Fruit fly (Drosophila melanogaster): ENCODE results near the gene EAChm.

- TF ChIP-seq pan (optimal IDR thresholded peaks at IDR 0.05): no peak
- no peak for TF ChIP-seq br (GFP tag; optimal IDR thresholded peaks at IDR 0.05)
- no peak for TF ChIP-seq CG32264 (GFP tag; optimal IDR thresholded peaks at IDR 0.05)
- TF ChIP-seq Rel (GFP tag; optimal IDR thresholded peaks at IDR 0.05): no peak
- TF ChIP-seq Rel (tag; optimal IDR thresholded peaks at IDR 0.05): no peak
- TF ChIP-seq HLH106 (tag; optimal IDR thresholded peaks at IDR 0.05): peak; percentile 19
- TF ChIP-seq N (GFP tag; optimal IDR thresholded peaks at IDR 0.05): no peak
- TF ChIP-seq ey (GFP tag; optimal IDR thresholded peaks at IDR 0.05): no peak
- no peak for TF ChIP-seq h (GFP tag; optimal IDR thresholded peaks at IDR 0.05)
- no peak for TF ChIP-seq usp (GFP tag; optimal IDR thresholded peaks at IDR 0.05)
- no peak for TF ChIP-seq tai (GFP tag; optimal IDR thresholded peaks at IDR 0.05)
- no peak for TF ChIP-seq fru (GFP tag; optimal IDR thresholded peaks at IDR 0.05)
- no peak for TF ChIP-seq Vsx2 (GFP tag; optimal IDR thresholded peaks at IDR 0.05; ENCODE audit: partially characterized antibody)
- no peak for TF ChIP-seq dl (GFP tag; optimal IDR thresholded peaks at IDR 0.05; ENCODE audit: insufficient read depth in 1 of 2, partially characterized antibody in 2 of 2)
- no peak for TF ChIP-seq Dfd (GFP tag; optimal IDR thresholded peaks at IDR 0.05)
Observed at dm6 chr3L:15034061-15034713, 20.4 kb upstream of the EAChm start.

Data from whole organism, wandering third instar larva.